In the genomic region with DNA sequence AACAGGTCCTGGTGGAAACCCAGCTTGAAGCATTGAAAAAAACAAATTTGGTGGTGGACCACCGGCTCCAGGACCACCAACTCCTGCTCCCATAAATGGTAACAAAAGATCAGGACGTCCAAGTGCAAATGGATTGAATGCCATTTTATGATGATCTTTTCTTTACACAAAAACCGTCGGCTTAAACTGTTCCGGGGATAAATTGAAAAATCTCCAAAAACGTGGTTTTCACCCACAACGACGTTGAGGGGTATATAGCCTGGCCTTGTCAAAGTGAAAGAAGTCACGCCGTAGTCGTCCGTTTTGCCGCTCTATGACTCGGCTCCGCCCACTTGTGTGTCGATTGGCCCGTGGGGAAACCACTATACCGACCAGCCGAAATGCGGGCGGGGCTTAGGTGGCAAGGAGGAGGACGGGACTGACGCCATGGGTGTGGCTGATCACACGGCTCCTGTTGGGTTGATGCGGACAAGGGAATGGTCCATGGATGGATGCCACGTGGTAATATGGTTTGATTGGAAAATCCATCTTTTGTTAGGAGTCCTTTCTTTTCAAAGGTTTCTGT, we compare ENCODE assay signal across 7 worm cellular contexts.
TF ChIP-seq lines count a peak whose summit lies in the region.

A gene (minus strand): TSS at position 264 of the 565 bp plus-strand sequence.

TF ChIP-seq in whole organism, L1 larva, 84 proteins besides CTCF, POLR2A, EP300 and RAD21 (continues in another document):
- TF ChIP-seq pqm-1 (tag; optimal IDR thresholded peaks at IDR 0.05; lab: Kevin White, UChicago): no peak
- no peak for TF ChIP-seq tlp-1 (tag; optimal IDR thresholded peaks at IDR 0.05; lab: Kevin White, UChicago)
- no peak for TF ChIP-seq F16B12.6 (tag; optimal IDR thresholded peaks at IDR 0.05; lab: Kevin White, UChicago)
- TF ChIP-seq zag-1 (tag; optimal IDR thresholded peaks at IDR 0.05; lab: Kevin White, UChicago): no peak
- no peak for TF ChIP-seq C16A3.4 (tag; optimal IDR thresholded peaks at IDR 0.05; lab: Kevin White, UChicago)
- no peak for TF ChIP-seq nhr-28 (tag; optimal IDR thresholded peaks at IDR 0.05; lab: Kevin White, UChicago)
- TF ChIP-seq hlh-17 (GFP tag; optimal IDR thresholded peaks at IDR 0.05; lab: Kevin White, UChicago; ENCODE audit: borderline replicate concordance): no peak
- TF ChIP-seq fkh-10 (GFP tag; optimal IDR thresholded peaks at IDR 0.05; lab: Kevin White, UChicago): no peak
- no peak for TF ChIP-seq nhr-76 (tag; optimal IDR thresholded peaks at IDR 0.05; lab: Kevin White, UChicago)
- TF ChIP-seq unc-130 (tag; optimal IDR thresholded peaks at IDR 0.05; lab: Kevin White, UChicago): no peak
- no peak for TF ChIP-seq fkh-8 (tag; optimal IDR thresholded peaks at IDR 0.05; lab: Kevin White, UChicago)
- no peak for TF ChIP-seq grh-1 (GFP tag; IDR thresholded peaks at IDR 0.05; lab: Robert Waterston, UW)
- TF ChIP-seq ama-1 (optimal IDR thresholded peaks at IDR 0.05; lab: Kevin White, UChicago): no peak

TF ChIP-seq in whole organism, L3 larva, 47 proteins besides CTCF, POLR2A, EP300 and RAD21:
- TF ChIP-seq ztf-11 (tag; optimal IDR thresholded peaks at IDR 0.05; lab: Kevin White, UChicago) (no peak), nhr-67 (tag; optimal IDR thresholded peaks at IDR 0.05; lab: Kevin White, UChicago) (no peak), elt-2 (tag; optimal IDR thresholded peaks at IDR 0.05; lab: Kevin White, UChicago) (peak; percentile 8), nhr-23 (tag; optimal IDR thresholded peaks at IDR 0.05; lab: Kevin White, UChicago) (no peak), tbx-2 (tag; optimal IDR thresholded peaks at IDR 0.05; lab: Kevin White, UChicago) (peak; percentile 90), eor-1 (tag; optimal IDR thresholded peaks at IDR 0.05; lab: Kevin White, UChicago) (no peak), nfya-1 (tag; optimal IDR thresholded peaks at IDR 0.05; lab: Kevin White, UChicago; ENCODE audit: insufficient read depth) (peak; percentile 97), mdl-1 (tag; optimal IDR thresholded peaks at IDR 0.05; lab: Kevin White, UChicago) (no peak)
TF ChIP-seq in whole organism, L3 larva: peak in this region for 3.

TF ChIP-seq in whole organism, L4 larva, 104 proteins besides CTCF, POLR2A, EP300 and RAD21 (continues in another document):
- TF ChIP-seq lin-29 (GFP tag; IDR thresholded peaks at IDR 0.05; lab: Robert Waterston, UW) (no peak), unc-62 (GFP tag; optimal IDR thresholded peaks at IDR 0.05 in 1 of 2; lab: Kevin White, UChicago) (peak in 1 of 2 experiments; percentile 78), unc-62 (tag; optimal IDR thresholded peaks at IDR 0.05; lab: Kevin White, UChicago) (no peak), egl-43 (GFP tag; IDR thresholded peaks at IDR 0.05; lab: Robert Waterston, UW) (0 out of 2 replicates have a peak, but pooled peaks have one; percentile 34), hlh-11 (tag; optimal IDR thresholded peaks at IDR 0.05; lab: Kevin White, UChicago) (peak; percentile 44), mep-1 (tag; optimal IDR thresholded peaks at IDR 0.05; lab: Kevin White, UChicago) (no peak), ama-1 (optimal IDR thresholded peaks at IDR 0.05; lab: Kevin White, UChicago) (no peak), lsy-2 (tag; optimal IDR thresholded peaks at IDR 0.05; lab: Kevin White, UChicago) (peak in 1 of 2 experiments; percentile 41), dpl-1 (GFP tag; optimal IDR thresholded peaks at IDR 0.05; lab: Kevin White, UChicago) (no peak), hlh-30 (tag; optimal IDR thresholded peaks at IDR 0.05; lab: Kevin White, UChicago; ENCODE audit: insufficient read depth) (peak; percentile 54), mdl-1 (tag; optimal IDR thresholded peaks at IDR 0.05; lab: Kevin White, UChicago) (peak in 1 of 2 experiments; percentile 13), hmg-1.1 (GFP tag; IDR thresholded peaks at IDR 0.05; lab: Robert Waterston, UW) (peak; percentile 29; the same call in 1 of the 2 replicates)

TF ChIP-seq in whole organism, early embryonic, 17 proteins besides CTCF, POLR2A, EP300 and RAD21:
- no peak for TF ChIP-seq ets-7 (tag; optimal IDR thresholded peaks at IDR 0.05; lab: Kevin White, UChicago)
- TF ChIP-seq hmg-4 (GFP tag; optimal IDR thresholded peaks at IDR 0.05; lab: Kevin White, UChicago): no peak
- TF ChIP-seq sea-1 (GFP tag; conservative IDR thresholded peaks at IDR 0.05; lab: Robert Waterston, UW): 0 out of 2 replicates have a peak, but pooled peaks have one; percentile 26
- 0 out of 2 replicates have a peak, but pooled peaks have one; percentile 62 for TF ChIP-seq scrt-1 (GFP tag; IDR thresholded peaks at IDR 0.05; lab: Robert Waterston, UW)
- TF ChIP-seq aly-1 (tag; optimal IDR thresholded peaks at IDR 0.05; lab: Kevin White, UChicago): peak; percentile 17

TF ChIP-seq in whole organism, late embryonic, 69 proteins besides CTCF, POLR2A, EP300 and RAD21 (continues in another document):
- peak; percentile 14 for TF ChIP-seq ceh-18 (tag; optimal IDR thresholded peaks at IDR 0.05; lab: Kevin White, UChicago)
- TF ChIP-seq ceh-31 (tag; optimal IDR thresholded peaks at IDR 0.05; lab: Kevin White, UChicago): peak; percentile 2
- TF ChIP-seq ceh-14 (tag; optimal IDR thresholded peaks at IDR 0.05; lab: Kevin White, UChicago): no peak
- TF ChIP-seq hlh-6 (tag; optimal IDR thresholded peaks at IDR 0.05; lab: Kevin White, UChicago): peak; percentile 46
- no peak for TF ChIP-seq K02D7.2 (tag; optimal IDR thresholded peaks at IDR 0.05; lab: Kevin White, UChicago)
- TF ChIP-seq sdc-2 (tag; optimal IDR thresholded peaks at IDR 0.05; lab: Kevin White, UChicago): peak; percentile 36
- peak; percentile 6 for TF ChIP-seq F13H6.1 (tag; optimal IDR thresholded peaks at IDR 0.05; lab: Kevin White, UChicago)
- TF ChIP-seq hlh-30 (tag; optimal IDR thresholded peaks at IDR 0.05; lab: Kevin White, UChicago; ENCODE audit: insufficient read depth): peak; percentile 5
- TF ChIP-seq syd-9 (tag; optimal IDR thresholded peaks at IDR 0.05; lab: Kevin White, UChicago): peak; percentile 8
- peak; percentile 86 for TF ChIP-seq nfya-1 (tag; optimal IDR thresholded peaks at IDR 0.05; lab: Kevin White, UChicago)
- no peak for TF ChIP-seq pat-9 (tag; optimal IDR thresholded peaks at IDR 0.05; lab: Kevin White, UChicago)
- peak; percentile 44 for TF ChIP-seq ceh-34 (tag; optimal IDR thresholded peaks at IDR 0.05; lab: Kevin White, UChicago)
- no peak for TF ChIP-seq elt-4 (tag; optimal IDR thresholded peaks at IDR 0.05; lab: Kevin White, UChicago)
- TF ChIP-seq ceh-19 (GFP tag; optimal IDR thresholded peaks at IDR 0.05; lab: Kevin White, UChicago): no peak
- peak; percentile 99 for TF ChIP-seq tbx-2 (tag; optimal IDR thresholded peaks at IDR 0.05; lab: Kevin White, UChicago)
- TF ChIP-seq ref-2 (tag; optimal IDR thresholded peaks at IDR 0.05; lab: Kevin White, UChicago): peak; percentile 48

TF ChIP-seq in whole organism, mixed stage, embryonic, 35 proteins besides CTCF, POLR2A, EP300 and RAD21:
- TF ChIP-seq sem-2 (GFP tag; optimal IDR thresholded peaks at IDR 0.05; lab: Kevin White, UChicago) (no peak), lin-13 (tag; optimal IDR thresholded peaks at IDR 0.05; lab: Kevin White, UChicago) (no peak), pha-4 (tag; optimal IDR thresholded peaks at IDR 0.05; lab: Kevin White, UChicago) (no peak), lsy-2 (tag; optimal IDR thresholded peaks at IDR 0.05; lab: Kevin White, UChicago) (peak; percentile 55), unc-120 (tag; optimal IDR thresholded peaks at IDR 0.05; lab: Kevin White, UChicago; ENCODE audit: poor library complexity, severe bottlenecking) (peak; percentile 6)

TF ChIP-seq in whole organism, young adult, 124 proteins besides CTCF, POLR2A, EP300 and RAD21 (continues in another document):
- no peak for TF ChIP-seq ceh-58 (GFP tag; IDR thresholded peaks at IDR 0.05; lab: Robert Waterston, UW)
- no peak for TF ChIP-seq madf-10 (tag; optimal IDR thresholded peaks at IDR 0.05; lab: Kevin White, UChicago)
- TF ChIP-seq attf-3 (GFP tag; conservative IDR thresholded peaks at IDR 0.05; lab: Robert Waterston, UW): no peak
- no peak for TF ChIP-seq D2030.7 (GFP tag; IDR thresholded peaks at IDR 0.05; lab: Robert Waterston, UW)
- no peak for TF ChIP-seq him-1 (tag; optimal IDR thresholded peaks at IDR 0.05; lab: Kevin White, UChicago)
- TF ChIP-seq ztf-25 (GFP tag; IDR thresholded peaks at IDR 0.05; lab: Robert Waterston, UW): no peak
- TF ChIP-seq T07F8.4 (tag; optimal IDR thresholded peaks at IDR 0.05; lab: Kevin White, UChicago): no peak
- no peak for TF ChIP-seq aptf-3 (GFP tag; IDR thresholded peaks at IDR 0.05; lab: Robert Waterston, UW)
- TF ChIP-seq nhr-80 (tag; optimal IDR thresholded peaks at IDR 0.05; lab: Kevin White, UChicago): peak; percentile 45
- TF ChIP-seq dpff-1 (tag; optimal IDR thresholded peaks at IDR 0.05; lab: Kevin White, UChicago): no peak
- TF ChIP-seq lin-54 (GFP tag; optimal IDR thresholded peaks at IDR 0.05; lab: Kevin White, UChicago): no peak
- no peak for TF ChIP-seq Y67H2A.10 (GFP tag; conservative IDR thresholded peaks at IDR 0.05; lab: Robert Waterston, UW)
- no peak for TF ChIP-seq Y56A3A.18 (GFP tag; IDR thresholded peaks at IDR 0.05; lab: Robert Waterston, UW)
- no peak for TF ChIP-seq Y79H2A.3 (GFP tag; conservative IDR thresholded peaks at IDR 0.05; lab: Robert Waterston, UW)
- no peak for TF ChIP-seq mcd-1 (GFP tag; IDR thresholded peaks at IDR 0.05; lab: Robert Waterston, UW)
- peak; percentile 64 for TF ChIP-seq zfh-2 (GFP tag; conservative IDR thresholded peaks at IDR 0.05; lab: Robert Waterston, UW)
- TF ChIP-seq F22D6.2 (tag; optimal IDR thresholded peaks at IDR 0.05; lab: Kevin White, UChicago): no peak
- TF ChIP-seq aptf-2 (GFP tag; conservative IDR thresholded peaks at IDR 0.05; lab: Robert Waterston, UW): no peak
- no peak for TF ChIP-seq pbrm-1 (GFP tag; IDR thresholded peaks at IDR 0.05; lab: Robert Waterston, UW)
- TF ChIP-seq athp-1 (tag; optimal IDR thresholded peaks at IDR 0.05; lab: Kevin White, UChicago): no peak
- TF ChIP-seq ztf-18 (tag; optimal IDR thresholded peaks at IDR 0.05; lab: Kevin White, UChicago): no peak
- no peak for TF ChIP-seq dpl-1 (GFP tag; optimal IDR thresholded peaks at IDR 0.05; lab: Kevin White, UChicago)
- TF ChIP-seq tlf-1 (GFP tag; optimal IDR thresholded peaks at IDR 0.05; lab: Kevin White, UChicago): no peak
- TF ChIP-seq hmg-1.2 (GFP tag; IDR thresholded peaks at IDR 0.05; lab: Robert Waterston, UW): no peak
- no peak for TF ChIP-seq lsy-27 (tag; optimal IDR thresholded peaks at IDR 0.05; lab: Kevin White, UChicago; ENCODE audit: borderline replicate concordance, insufficient read depth)
- no peak for TF ChIP-seq ceh-40 (GFP tag; IDR thresholded peaks at IDR 0.05; lab: Robert Waterston, UW)
- TF ChIP-seq dox-1 (GFP tag; IDR thresholded peaks at IDR 0.05; lab: Robert Waterston, UW): peak; percentile 45
- TF ChIP-seq xnd-1 (tag; optimal IDR thresholded peaks at IDR 0.05; lab: Kevin White, UChicago): no peak
- TF ChIP-seq ceh-79 (tag; optimal IDR thresholded peaks at IDR 0.05; lab: Kevin White, UChicago): no peak
- no peak for TF ChIP-seq sdz-38 (tag; optimal IDR thresholded peaks at IDR 0.05; lab: Kevin White, UChicago)
- TF ChIP-seq ztf-26 (tag; optimal IDR thresholded peaks at IDR 0.05; lab: Kevin White, UChicago): no peak
- TF ChIP-seq let-607 (tag; optimal IDR thresholded peaks at IDR 0.05; lab: Kevin White, UChicago): no peak
